Fruit fly (Drosophila melanogaster) whole organism, adult: ENCODE results near the gene Rab9E.

Experiments used
- CG11617 ChIP-seq: fragments of 200-800 bp; sonication (Bioruptor generic); optimal IDR thresholded peaks from 2 replicates; lab custom pipeline; 2017; ENCODE audit warnings: mild to moderate bottlenecking, missing biosample characterization, missing genetic modification reagents, missing genetic modification characterization
- CG12768 ChIP-seq: fragments of 200-800 bp; sonication (Bioruptor generic); optimal IDR thresholded peaks from 2 replicates; lab custom pipeline; 2017; ENCODE audit warnings: missing biosample characterization, missing genetic modification characterization, mild to moderate bottlenecking, moderate library complexity, missing genetic modification reagents
- CG14711 ChIP-seq: fragments of 200-800 bp; sonication (Bioruptor generic); optimal IDR thresholded peaks from 2 replicates; lab custom pipeline; 2018; ENCODE audit warnings: missing biosample characterization, mild to moderate bottlenecking, missing genetic modification characterization, moderate library complexity
- CG1620 ChIP-seq: fragments of 200-800 bp; sonication (Bioruptor generic); optimal IDR thresholded peaks from 2 replicates; lab custom pipeline; 2016; ENCODE audit warnings: missing biosample characterization, missing genetic modification characterization
- CG33017 ChIP-seq: fragments of 200-800 bp; sonication (Bioruptor generic); optimal IDR thresholded peaks from 2 replicates; lab custom pipeline; 2018; ENCODE audit warnings: missing biosample characterization, mild to moderate bottlenecking, missing genetic modification characterization, moderate library complexity
- CG5204 ChIP-seq: fragments of 200-800 bp; sonication (Bioruptor generic); optimal IDR thresholded peaks from 2 replicates; lab custom pipeline; 2016; ENCODE audit warnings: missing biosample characterization, missing genetic modification characterization
- CG7045 ChIP-seq: fragments of 200-800 bp; sonication (Bioruptor generic); optimal IDR thresholded peaks from 2 replicates; lab custom pipeline; 2017; ENCODE audit warnings: missing biosample characterization, mild to moderate bottlenecking, missing genetic modification characterization
- CG7101 ChIP-seq: fragments of 200-800 bp; sonication (Bioruptor generic); optimal IDR thresholded peaks from 2 replicates; lab custom pipeline; 2018; ENCODE audit warnings: missing biosample characterization, mild to moderate bottlenecking, missing genetic modification characterization, moderate library complexity
- Clk ChIP-seq: fragments of 200-800 bp; sonication (Bioruptor generic); optimal IDR thresholded peaks from 2 replicates; lab custom pipeline; 2017; ENCODE audit warnings: missing biosample characterization, missing genetic modification characterization
- Crg-1 ChIP-seq: fragments of 200-800 bp; sonication (Bioruptor generic); optimal IDR thresholded peaks from 2 replicates; lab custom pipeline; 2016; ENCODE audit warnings: missing biosample characterization, missing genetic modification characterization
- Hr96 ChIP-seq: fragments of 200-800 bp; sonication (Bioruptor generic); optimal IDR thresholded peaks from 2 replicates; lab custom pipeline; 2016; ENCODE audit warnings: missing biosample characterization, missing genetic modification characterization
- Mnt ChIP-seq: fragments of 200-800 bp; sonication (Bioruptor generic); optimal IDR thresholded peaks from 2 replicates; lab custom pipeline; 2016; ENCODE audit warnings: missing biosample characterization, mild to moderate bottlenecking, missing genetic modification characterization
- bab1 ChIP-seq: fragments of 200-800 bp; sonication (Bioruptor generic); optimal IDR thresholded peaks from 3 replicates; lab custom pipeline; 2019; ENCODE audit warnings: missing biosample characterization, mild to moderate bottlenecking, missing genetic modification characterization, moderate library complexity
- cic ChIP-seq: fragments of 200-800 bp; sonication (Bioruptor generic); optimal IDR thresholded peaks from 2 replicates; lab custom pipeline; 2017; ENCODE audit warnings: missing biosample characterization, mild to moderate bottlenecking, missing genetic modification characterization, moderate library complexity
- cnc ChIP-seq, 2 experiments: fragments of >200 bp; optimal IDR thresholded peaks; 2 replicates each; lab custom pipeline; 2017
- kay ChIP-seq: fragments of 200-800 bp; sonication (Bioruptor generic); peaks from one replicate; lab custom pipeline; 2016; ENCODE audit warnings: missing biosample characterization, missing genetic modification characterization, borderline replicate concordance
- ovo ChIP-seq: fragments of 200-800 bp; sonication (Bioruptor generic); optimal IDR thresholded peaks from 2 replicates; lab custom pipeline; 2016; ENCODE audit warnings: missing biosample characterization, missing genetic modification characterization
- pad ChIP-seq: fragments of 200-800 bp; sonication (Bioruptor generic); optimal IDR thresholded peaks from 3 replicates; lab custom pipeline; 2017; ENCODE audit warnings: missing biosample characterization, missing genetic modification characterization, mild to moderate bottlenecking, moderate library complexity, missing genetic modification reagents
- tj ChIP-seq: fragments of 200-800 bp; sonication (Bioruptor generic); optimal IDR thresholded peaks from 3 replicates; lab custom pipeline; 2017; ENCODE audit warnings: missing biosample characterization, mild to moderate bottlenecking, missing genetic modification characterization, moderate library complexity
- toe ChIP-seq: fragments of 200-800 bp; sonication (Bioruptor generic); optimal IDR thresholded peaks from 2 replicates; lab custom pipeline; 2016; ENCODE audit warnings: missing biosample characterization, missing genetic modification characterization

Gene Rab9E

DNA sequence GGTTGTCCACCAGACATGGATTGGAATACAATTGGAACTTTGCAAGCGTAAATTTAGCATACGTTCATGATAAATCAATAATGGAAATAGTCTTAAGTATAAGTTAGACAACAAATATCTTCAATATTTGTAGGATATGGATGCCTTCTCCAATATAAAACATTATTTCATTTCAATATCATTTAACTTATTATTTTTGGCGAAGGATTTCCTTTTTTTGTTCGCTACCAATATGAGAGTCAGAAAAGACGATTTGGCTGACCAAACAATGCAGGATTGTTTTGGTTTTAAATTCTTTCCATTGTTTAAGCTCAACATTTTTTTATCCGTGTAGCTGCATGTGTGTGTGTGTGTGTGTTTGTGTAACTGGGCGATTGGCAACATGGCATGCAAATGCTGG lies 46.4 kb downstream of the Rab9E start:
- TF ChIP-seq CG12768 (GFP tag; lab: Kevin White, UChicago) (no peak), Clk (no peak), cnc (optimal IDR thresholded peaks at IDR 0.05; lab: Kevin White, UChicago) (no peak), CG7045 (GFP tag; lab: Kevin White, UChicago) (peak; percentile 22), CG14711 (no peak), bab1 (GFP tag; lab: Kevin White, UChicago) (no peak), CG33017 (tag; lab: Kevin White, UChicago) (no peak), toe (GFP tag; lab: Kevin White, UChicago) (peak; percentile 0), kay (GFP tag; lab: Kevin White, UChicago) (no peak), tj (GFP tag; lab: Kevin White, UChicago) (no peak), CG7101 (tag; lab: Kevin White, UChicago) (no peak), CG5204 (peak; percentile 57), pad (GFP tag; lab: Kevin White, UChicago) (no peak), Crg-1 (GFP tag; lab: Kevin White, UChicago) (no peak), cic (GFP tag; lab: Kevin White, UChicago) (no peak), Mnt (GFP tag; lab: Kevin White, UChicago) (no peak), CG1620 (GFP tag; lab: Kevin White, UChicago) (no peak), Hr96 (GFP tag; lab: Kevin White, UChicago) (no peak), CG11617 (no peak)

DNA sequence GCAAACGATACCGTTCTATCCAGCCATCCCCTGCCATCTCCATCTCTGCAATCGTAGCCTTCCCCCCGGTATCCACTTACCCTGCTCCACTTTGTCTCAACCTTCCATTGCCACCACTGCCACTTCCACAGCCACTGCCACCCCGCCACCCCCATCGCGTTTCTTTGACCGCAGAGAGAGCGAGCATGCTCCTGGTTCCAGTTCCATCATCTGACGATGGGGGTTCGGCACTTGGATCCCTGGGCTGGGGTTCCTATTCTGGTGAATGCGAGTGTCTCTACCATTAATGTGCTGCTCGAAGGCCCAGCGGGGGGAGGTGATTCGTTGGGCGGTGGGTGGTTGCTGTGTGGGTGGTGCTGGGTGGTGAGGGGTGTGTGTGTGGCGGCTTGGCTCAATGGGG lies 48.1 kb downstream of the Rab9E start:
- TF ChIP-seq ovo (GFP tag; lab: Kevin White, UChicago) = no peak
- TF ChIP-seq Mnt (GFP tag; lab: Kevin White, UChicago) = no peak
- no peak for TF ChIP-seq Crg-1 (GFP tag; lab: Kevin White, UChicago)
- TF ChIP-seq pad (GFP tag; lab: Kevin White, UChicago) = no peak
- TF ChIP-seq toe (GFP tag; lab: Kevin White, UChicago) = no peak
- no peak for TF ChIP-seq Hr96 (GFP tag; lab: Kevin White, UChicago)
- no peak for TF ChIP-seq CG14711
- TF ChIP-seq CG5204 = no peak
- no peak for TF ChIP-seq tj (GFP tag; lab: Kevin White, UChicago)
- no peak for TF ChIP-seq Clk
- no peak for TF ChIP-seq cic (GFP tag; lab: Kevin White, UChicago)
- TF ChIP-seq kay (GFP tag; lab: Kevin White, UChicago) = no peak
- TF ChIP-seq CG7101 (tag; lab: Kevin White, UChicago) = no peak
- no peak for TF ChIP-seq CG1620 (GFP tag; lab: Kevin White, UChicago)
- no peak for TF ChIP-seq CG12768 (GFP tag; lab: Kevin White, UChicago)
- TF ChIP-seq CG7045 (GFP tag; lab: Kevin White, UChicago) = no peak
- TF ChIP-seq CG33017 (tag; lab: Kevin White, UChicago) = no peak
- TF ChIP-seq cnc (optimal IDR thresholded peaks at IDR 0.05; lab: Kevin White, UChicago) = no peak
